Fruit fly (Drosophila melanogaster) whole organism, embryonic: Measurements from ENCODE around the gene CG1979.
A peak's percentile ranks its signal among the peaks of the same experiment; 100 is the strongest.

Experiments used
- CG10274 ChIP-seq: fragments of 200-800 bp; sonication (Bioruptor generic); optimal IDR thresholded peaks from 3 replicates; lab custom pipeline; 2017; ENCODE audit warnings: missing biosample characterization, mild to moderate bottlenecking, missing genetic modification characterization
- CG10321 ChIP-seq: fragments of 200-800 bp; sonication (Bioruptor generic); IDR thresholded peaks from 2 replicates; pipeline ENCODE4 v1.3.6; 2022; ENCODE audit warnings: missing biosample characterization, missing genetic modification characterization
- CG11085 ChIP-seq: fragments of 200-800 bp; sonication (Bioruptor generic); IDR thresholded peaks from 2 replicates; pipeline ENCODE4 v1.3.6; 2022; ENCODE audit warnings: missing biosample characterization, missing genetic modification characterization
- CG11247 ChIP-seq: fragments of 200-800 bp; sonication (Bioruptor generic); IDR thresholded peaks from 2 replicates; pipeline ENCODE4 v1.3.6; 2022; ENCODE audit warnings: missing biosample characterization, missing genetic modification characterization
- CG11398 ChIP-seq: fragments of 200-800 bp; sonication (Bioruptor generic); optimal IDR thresholded peaks from 2 replicates; lab custom pipeline; 2016; ENCODE audit warnings: missing biosample characterization, missing genetic modification characterization
- CG12219 ChIP-seq: fragments of 200-800 bp; sonication (Bioruptor generic); optimal IDR thresholded peaks from 3 replicates; lab custom pipeline; 2018; ENCODE audit warnings: missing biosample characterization, mild to moderate bottlenecking, missing genetic modification characterization
- CG18619 ChIP-seq: fragments of 200-800 bp; sonication (Bioruptor generic); optimal IDR thresholded peaks from 3 replicates; lab custom pipeline; 2017; ENCODE audit warnings: missing biosample characterization, mild to moderate bottlenecking, missing genetic modification characterization
- CG31224 ChIP-seq: fragments of 200-800 bp; sonication (Bioruptor generic); IDR thresholded peaks from 2 replicates; pipeline ENCODE4 v1.3.6; 2022; ENCODE audit warnings: missing biosample characterization, missing genetic modification characterization
- CG31441 ChIP-seq: fragments of 200-800 bp; sonication (Bioruptor generic); IDR thresholded peaks from 2 replicates; pipeline ENCODE4 v1.3.6; 2022; ENCODE audit warnings: missing biosample characterization, missing genetic modification characterization
- CG3407 ChIP-seq: fragments of 200-800 bp; sonication (Bioruptor generic); optimal IDR thresholded peaks from 2 replicates; lab custom pipeline; 2018; ENCODE audit warnings: missing biosample characterization, mild to moderate bottlenecking, missing genetic modification characterization
- CG34422 ChIP-seq: fragments of 200-800 bp; sonication (Bioruptor generic); IDR thresholded peaks from 3 replicates; pipeline ENCODE4 v1.3.6; 2022; ENCODE audit warnings: missing biosample characterization, missing genetic modification characterization
- CG6175 ChIP-seq: fragments of 200-800 bp; sonication (Bioruptor generic); IDR thresholded peaks from 3 replicates; pipeline ENCODE4 v1.3.6; 2022; ENCODE audit warnings: missing biosample characterization, missing genetic modification characterization
- CG6683 ChIP-seq: fragments of 200-800 bp; sonication (Bioruptor generic); optimal IDR thresholded peaks from 2 replicates; lab custom pipeline; 2017; ENCODE audit warnings: missing biosample characterization, mild to moderate bottlenecking, missing genetic modification characterization, missing genetic modification reagents
- CG6689 ChIP-seq: fragments of 200-800 bp; sonication (Bioruptor generic); IDR thresholded peaks from 2 replicates; pipeline ENCODE4 v1.3.6; 2022; ENCODE audit warnings: missing biosample characterization, missing genetic modification characterization
- CG7928 ChIP-seq: fragments of 200-800 bp; sonication (Bioruptor generic); optimal IDR thresholded peaks from 2 replicates; lab custom pipeline; 2017; ENCODE audit warnings: missing biosample characterization, mild to moderate bottlenecking, missing genetic modification characterization
- CG7987 ChIP-seq: fragments of 200-800 bp; sonication (Bioruptor generic); optimal IDR thresholded peaks from 2 replicates; lab custom pipeline; 2018; ENCODE audit warnings: missing biosample characterization, mild to moderate bottlenecking, missing genetic modification characterization, moderate library complexity
- CG8290 ChIP-seq, 3 experiments: fragments of 200-800 bp; sonication (Bioruptor generic); optimal IDR thresholded peaks; 2 replicates each; lab custom pipeline; 2016 to 2019; ENCODE audit warnings: missing biosample characterization in 3 of 3, missing genetic modification characterization in 3 of 3, mild to moderate bottlenecking in 2 of 3, moderate library complexity in 1 of 3
- CG9215 ChIP-seq: fragments of 200-800 bp; sonication (Bioruptor generic); IDR thresholded peaks from 2 replicates; pipeline ENCODE4 v1.3.6; 2022; ENCODE audit warnings: missing biosample characterization, missing genetic modification characterization
- CG9932 ChIP-seq: fragments of 200-800 bp; sonication (Bioruptor generic); IDR thresholded peaks from 2 replicates; pipeline ENCODE4 v1.3.6; 2022; ENCODE audit warnings: missing biosample characterization, missing genetic modification characterization
- CTCF ChIP-seq: fragments of 200-800 bp; sonication (Bioruptor generic); optimal IDR thresholded peaks from 2 replicates; lab custom pipeline; 2017; ENCODE audit warnings: missing biosample characterization, mild to moderate bottlenecking, missing genetic modification characterization, moderate library complexity
- Chrac-16 ChIP-seq: fragments of 200-800 bp; sonication (Bioruptor generic); optimal IDR thresholded peaks from 3 replicates; lab custom pipeline; 2016; ENCODE audit warnings: missing biosample characterization, missing genetic modification characterization
- Dad ChIP-seq: fragments of 200-800 bp; sonication (Bioruptor generic); optimal IDR thresholded peaks from 3 replicates; lab custom pipeline; 2016; ENCODE audit warnings: missing biosample characterization, missing genetic modification characterization
- Ets65A ChIP-seq: fragments of 200-800 bp; sonication (Bioruptor generic); peaks from one replicate; lab custom pipeline; 2016; ENCODE audit warnings: missing biosample characterization, missing genetic modification characterization
- Hmx ChIP-seq: fragments of 200-800 bp; sonication (Bioruptor generic); optimal IDR thresholded peaks from 2 replicates; lab custom pipeline; 2016; ENCODE audit warnings: missing biosample characterization, missing genetic modification characterization
- MESR4 ChIP-seq: fragments of 200-800 bp; sonication (Bioruptor generic); optimal IDR thresholded peaks from 2 replicates; lab custom pipeline; 2018; ENCODE audit warnings: missing biosample characterization, mild to moderate bottlenecking, missing genetic modification characterization, moderate library complexity
- MTF-1 ChIP-seq: fragments of 200-800 bp; sonication (Bioruptor generic); optimal IDR thresholded peaks from 2 replicates; lab custom pipeline; 2018; ENCODE audit warnings: missing biosample characterization, mild to moderate bottlenecking, missing genetic modification characterization, borderline replicate concordance
- Mes4 ChIP-seq: fragments of 200-800 bp; sonication (Bioruptor generic); optimal IDR thresholded peaks from 2 replicates; lab custom pipeline; 2016; ENCODE audit warnings: missing biosample characterization, missing genetic modification characterization
- Usf ChIP-seq: fragments of 200-800 bp; sonication (Bioruptor generic); optimal IDR thresholded peaks from 2 replicates; lab custom pipeline; 2017; ENCODE audit warnings: missing genotype, missing biosample characterization, missing genetic modification characterization
- Xbp1 ChIP-seq: fragments of 200-800 bp; sonication (Bioruptor generic); optimal IDR thresholded peaks from 3 replicates; lab custom pipeline; 2016; ENCODE audit warnings: missing biosample characterization, mild to moderate bottlenecking, missing genetic modification characterization
- ac ChIP-seq: fragments of 200-800 bp; sonication (Bioruptor generic); optimal IDR thresholded peaks from 3 replicates; lab custom pipeline; 2017; ENCODE audit warnings: missing biosample characterization, mild to moderate bottlenecking, missing genetic modification characterization
- al ChIP-seq: fragments of 200-800 bp; sonication (Bioruptor generic); IDR thresholded peaks from 2 replicates; pipeline ENCODE4 v1.3.6; 2022; ENCODE audit warnings: missing biosample characterization, missing genetic modification characterization
- ara ChIP-seq: fragments of 200-800 bp; sonication (Bioruptor generic); IDR thresholded peaks from 2 replicates; pipeline ENCODE4 v1.3.6; 2022; ENCODE audit warnings: missing biosample characterization, missing genetic modification characterization
- bigmax ChIP-seq: fragments of 200-800 bp; sonication (Bioruptor generic); optimal IDR thresholded peaks from 2 replicates; lab custom pipeline; 2018; ENCODE audit warnings: missing biosample characterization, mild to moderate bottlenecking, missing genetic modification characterization
- cg ChIP-seq: fragments of 200-800 bp; sonication (Bioruptor generic); optimal IDR thresholded peaks from 3 replicates; lab custom pipeline; 2019; ENCODE audit warnings: missing biosample characterization, mild to moderate bottlenecking, missing genetic modification characterization, moderate library complexity
- dan ChIP-seq: fragments of 200-800 bp; sonication (Bioruptor generic); IDR thresholded peaks from 2 replicates; pipeline ENCODE4 v1.3.6; 2022; ENCODE audit warnings: missing biosample characterization, missing genetic modification characterization
- ewg ChIP-seq: fragments of 200-800 bp; sonication (Bioruptor generic); optimal IDR thresholded peaks from 3 replicates; lab custom pipeline; 2017; ENCODE audit warnings: mild to moderate bottlenecking, missing biosample characterization, missing genetic modification reagents, missing genetic modification characterization
- hbn ChIP-seq: fragments of 200-800 bp; sonication (Bioruptor generic); IDR thresholded peaks from 2 replicates; pipeline ENCODE4 v1.3.6; 2022; ENCODE audit warnings: missing biosample characterization, missing genetic modification characterization; ENCODE audit not compliant: partially characterized antibody
- kah ChIP-seq: fragments of 200-800 bp; sonication (Bioruptor generic); optimal IDR thresholded peaks from 2 replicates; lab custom pipeline; 2018; ENCODE audit warnings: missing biosample characterization, mild to moderate bottlenecking, missing genetic modification characterization
- mam ChIP-seq: fragments of 200-800 bp; sonication (Bioruptor generic); optimal IDR thresholded peaks from 3 replicates; lab custom pipeline; 2016; ENCODE audit warnings: missing biosample characterization, missing genetic modification characterization
- nerfin-1 ChIP-seq: fragments of 200-800 bp; sonication (Bioruptor generic); optimal IDR thresholded peaks from 3 replicates; lab custom pipeline; 2019; ENCODE audit warnings: missing biosample characterization, mild to moderate bottlenecking, missing genetic modification characterization, moderate library complexity
- nerfin-2 ChIP-seq: fragments of 200-800 bp; sonication (Bioruptor generic); IDR thresholded peaks from 2 replicates; pipeline ENCODE4 v1.3.6; 2022; ENCODE audit warnings: missing biosample characterization, missing genetic modification characterization; ENCODE audit not compliant: partially characterized antibody
- onecut ChIP-seq: fragments of 200-800 bp; sonication (Bioruptor generic); IDR thresholded peaks from 2 replicates; pipeline ENCODE4 v1.3.6; 2022; ENCODE audit warnings: missing biosample characterization, missing genetic modification characterization
- psq ChIP-seq: fragments of 200-800 bp; sonication (Bioruptor generic); optimal IDR thresholded peaks from 2 replicates; lab custom pipeline; 2017; ENCODE audit warnings: missing biosample characterization, missing genetic modification characterization
- run ChIP-seq: fragments of 200-800 bp; sonication (Bioruptor generic); optimal IDR thresholded peaks from 3 replicates; lab custom pipeline; 2018; ENCODE audit warnings: missing biosample characterization, mild to moderate bottlenecking, missing genetic modification characterization
- schlank ChIP-seq: fragments of 200-800 bp; sonication (Bioruptor generic); optimal IDR thresholded peaks from 2 replicates; lab custom pipeline; 2018; ENCODE audit warnings: missing biosample characterization, mild to moderate bottlenecking, missing genetic modification characterization
- wdn ChIP-seq: fragments of 200-800 bp; sonication (Bioruptor generic); IDR thresholded peaks from 2 replicates; pipeline ENCODE4 v1.3.6; 2022; ENCODE audit warnings: missing biosample characterization, missing genetic modification characterization
- wor ChIP-seq: fragments of 200-800 bp; sonication (Bioruptor generic); IDR thresholded peaks from 2 replicates; pipeline ENCODE4 v1.3.6; 2022; ENCODE audit warnings: missing biosample characterization, missing genetic modification characterization

CG1979 gene

DNA sequence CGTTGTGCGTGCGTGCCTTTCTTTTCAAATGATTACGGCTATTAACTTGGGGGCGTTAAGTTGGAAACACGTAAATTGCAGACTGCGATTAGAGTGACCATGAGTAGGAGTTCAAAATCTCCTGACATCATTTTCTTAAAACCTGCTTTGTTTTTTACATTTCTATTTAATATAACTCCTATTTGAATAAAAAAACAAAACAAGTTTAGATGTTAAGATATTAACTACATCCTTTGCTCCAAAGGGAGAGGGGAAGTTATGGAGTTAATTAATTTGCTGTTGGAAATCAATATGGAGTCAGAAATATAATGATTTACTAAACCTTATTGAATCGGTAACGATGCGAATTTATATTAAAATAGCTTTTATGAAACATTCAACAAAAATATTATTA lies 31.6 kb downstream of the CG1979 start, which contains the start of gene Tailor:
Gene Tailor (minus strand): TSS at position 101 of the 394 bp plus-strand sequence.
- TF ChIP-seq CG34422 (GFP tag; lab: Robert Waterston, UW), result no peak
- peak; percentile 1 for TF ChIP-seq Hmx (GFP tag; lab: Kevin White, UChicago)

DNA sequence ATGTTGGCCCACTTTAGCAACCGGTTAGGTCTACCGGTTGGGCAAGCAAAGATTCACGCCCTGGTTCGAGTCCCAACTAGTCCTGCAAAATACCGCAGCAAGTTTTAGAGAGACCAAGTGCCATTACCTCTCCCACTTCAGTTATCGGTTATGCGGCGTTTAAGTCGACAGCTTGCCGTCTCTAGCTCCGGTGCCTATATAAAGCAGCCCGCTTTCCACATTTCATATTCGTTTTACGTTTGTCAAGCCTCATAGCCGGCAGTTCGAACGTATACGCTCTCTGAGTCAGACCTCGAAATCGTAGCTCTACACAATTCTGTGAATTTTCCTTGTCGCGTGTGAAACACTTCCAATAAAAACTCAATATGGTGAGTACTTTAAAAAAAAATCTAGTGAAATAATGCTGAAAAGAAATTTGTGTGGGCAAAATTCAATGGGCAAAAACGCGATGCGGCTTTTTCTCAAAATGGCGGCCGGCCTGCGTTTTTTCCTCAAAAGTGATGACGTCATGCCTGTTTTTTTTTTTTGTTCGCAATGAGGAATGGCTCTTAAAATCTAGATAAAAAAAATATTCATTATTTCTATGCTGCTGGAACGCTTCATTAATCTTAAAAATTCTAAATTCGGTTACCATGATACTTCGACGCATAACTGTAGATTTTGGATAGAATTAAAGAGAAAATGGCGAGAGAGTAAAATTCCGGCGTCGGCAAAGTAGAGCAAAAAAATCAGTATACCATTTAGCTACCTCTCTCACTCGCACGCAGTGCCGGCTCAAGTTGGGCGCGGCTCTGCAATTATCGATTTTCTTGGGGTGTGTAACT lies 32.2 kb downstream of the CG1979 start, which contains the start of gene alphaTub84B:
Gene alphaTub84B (plus strand): TSS at position 223 of the 824 bp plus-strand sequence.
- peak; percentile 2 for TF ChIP-seq run (tag; lab: Kevin White, UChicago)
- peak; percentile 52 for TF ChIP-seq Xbp1 (GFP tag; lab: Kevin White, UChicago)
- TF ChIP-seq wor (GFP tag; lab: Robert Waterston, UW), result no peak
- TF ChIP-seq onecut (GFP tag; lab: Robert Waterston, UW), result peak; percentile 99
- peak; percentile 47 for TF ChIP-seq Dad (GFP tag; lab: Kevin White, UChicago)
- 0 out of 2 replicates have a peak, but pooled peaks have one; percentile 37 for TF ChIP-seq CG11085
- TF ChIP-seq CG8290 (GFP tag; optimal IDR thresholded peaks at IDR 0.05; lab: Kevin White, UChicago), result peak; percentile 46
- peak; percentile 59 to 93 for TF ChIP-seq CG8290 (tag; optimal IDR thresholded peaks at IDR 0.05; lab: Kevin White, UChicago)
- peak; percentile 72 for TF ChIP-seq ac (GFP tag; lab: Kevin White, UChicago)
- TF ChIP-seq CTCF (GFP tag; lab: Kevin White, UChicago), result peak; percentile 43
- peak; percentile 65 for TF ChIP-seq CG11247 (GFP tag; lab: Robert Waterston, UW)
- TF ChIP-seq mam (GFP tag; lab: Kevin White, UChicago), result peak; percentile 53
- peak; percentile 19 for TF ChIP-seq CG6683 (GFP tag; lab: Kevin White, UChicago)
- TF ChIP-seq CG9215 (GFP tag; lab: Robert Waterston, UW), result peak; percentile 32; the same call in 1 of the 2 replicates
- TF ChIP-seq Ets65A (GFP tag; lab: Kevin White, UChicago), result peak; percentile 95
- TF ChIP-seq schlank (tag; lab: Kevin White, UChicago), result peak; percentile 22
- peak; percentile 77 for TF ChIP-seq MTF-1 (GFP tag; lab: Kevin White, UChicago)
- no peak for TF ChIP-seq CG31224 (GFP tag; lab: Robert Waterston, UW)
- TF ChIP-seq CG12219 (GFP tag; lab: Kevin White, UChicago), result peak; percentile 42
- no peak for TF ChIP-seq al (GFP tag; lab: Robert Waterston, UW)
- peak; percentile 64 for TF ChIP-seq bigmax
- TF ChIP-seq ara (GFP tag; lab: Robert Waterston, UW), result peak; percentile 55; the same call in 1 of the 2 replicates
- peak; percentile 30 for TF ChIP-seq psq (GFP tag; lab: Kevin White, UChicago)
- peak; percentile 68 for TF ChIP-seq CG3407
- TF ChIP-seq Mes4, result peak; percentile 55
- TF ChIP-seq CG6175 (GFP tag; lab: Robert Waterston, UW), result 0 out of 3 replicates have a peak, but pooled peaks have one; percentile 67
- peak; percentile 38 for TF ChIP-seq Chrac-16 (GFP tag; lab: Kevin White, UChicago)
- no peak for TF ChIP-seq CG6689 (GFP tag; lab: Robert Waterston, UW)
- peak; percentile 62; the same call in 1 of the 2 replicates for TF ChIP-seq nerfin-2
- no peak for TF ChIP-seq hbn (GFP tag; lab: Robert Waterston, UW)
- TF ChIP-seq CG10321 (GFP tag; lab: Robert Waterston, UW), result 0 out of 2 replicates have a peak, but pooled peaks have one; percentile 27
- TF ChIP-seq ewg (GFP tag; lab: Kevin White, UChicago), result peak; percentile 42
- TF ChIP-seq wdn, result peak; percentile 65; the same call in 1 of the 2 replicates
- TF ChIP-seq dan (GFP tag; lab: Robert Waterston, UW), result no peak
- TF ChIP-seq CG18619 (GFP tag; lab: Kevin White, UChicago), result peak; percentile 53
- peak; percentile 95 for TF ChIP-seq MESR4 (GFP tag; lab: Kevin White, UChicago)
- peak; percentile 58 for TF ChIP-seq CG9932 (GFP tag; lab: Robert Waterston, UW)
- peak; percentile 64 for TF ChIP-seq CG11398 (GFP tag; lab: Kevin White, UChicago)
- no peak for TF ChIP-seq cg
- TF ChIP-seq CG10274 (GFP tag; lab: Kevin White, UChicago), result peak; percentile 5
- peak; percentile 50; the same call in 1 of the 2 replicates for TF ChIP-seq CG31441 (GFP tag; lab: Robert Waterston, UW)
- TF ChIP-seq nerfin-1 (tag; lab: Kevin White, UChicago), result peak; percentile 90
- peak; percentile 85 for TF ChIP-seq CG7987 (GFP tag; lab: Kevin White, UChicago)
- TF ChIP-seq CG7928 (GFP tag; lab: Kevin White, UChicago), result no peak
- TF ChIP-seq Usf (GFP tag; lab: Kevin White, UChicago), result no peak
- TF ChIP-seq kah, result peak; percentile 34
